Worm (Caenorhabditis elegans) whole organism, L2 larva: ENCODE data around the gene C03A7.13.

ENCODE experiments used
- C34F6.9 ChIP-seq: fragments of 150-350 bp; optimal IDR thresholded peaks from 2 replicates; lab custom pipeline; 2014; ENCODE audit warnings: missing biosample characterization, missing genetic modification characterization
- F13H6.1 ChIP-seq: sonication (generic microtip); optimal IDR thresholded peaks from 2 replicates; lab custom pipeline; 2016; ENCODE audit warnings: missing genetic modification characterization, missing compliant biosample characterization
- R02D3.7 ChIP-seq: fragments of 150-350 bp; optimal IDR thresholded peaks from 2 replicates; lab custom pipeline; 2014; ENCODE audit warnings: missing biosample characterization, missing genetic modification characterization
- Y55F3AM.14 ChIP-seq: fragments of 200-800 bp; sonication (Bioruptor generic); optimal IDR thresholded peaks from 2 replicates; lab custom pipeline; 2018; ENCODE audit warnings: mild to moderate bottlenecking, missing genetic modification characterization, missing compliant biosample characterization
- ZK546.5 ChIP-seq: sonication (generic microtip); optimal IDR thresholded peaks from 2 replicates; lab custom pipeline; 2017; ENCODE audit warnings: missing biosample characterization, missing genetic modification characterization
- aly-2 ChIP-seq: fragments of 150-350 bp; optimal IDR thresholded peaks from 2 replicates; lab custom pipeline; 2014; ENCODE audit warnings: missing biosample characterization, missing genetic modification characterization
- ceh-16 ChIP-seq: fragments of 150-350 bp; optimal IDR thresholded peaks from 2 replicates; lab custom pipeline; 2014; ENCODE audit warnings: missing biosample characterization, missing genetic modification characterization
- crh-2 ChIP-seq: sonication (generic microtip); optimal IDR thresholded peaks from 2 replicates; lab custom pipeline; 2017; ENCODE audit warnings: missing biosample characterization, missing genetic modification characterization
- dmd-4 ChIP-seq: sonication (generic microtip); optimal IDR thresholded peaks from 2 replicates; lab custom pipeline; 2017; ENCODE audit warnings: missing biosample characterization, missing genetic modification characterization
- egl-27 ChIP-seq: sonication (generic microtip); optimal IDR thresholded peaks from 3 replicates; lab custom pipeline; 2017; ENCODE audit warnings: missing biosample characterization, missing genetic modification reagents, missing genetic modification characterization
- elt-1 ChIP-seq: fragments of 150-350 bp; optimal IDR thresholded peaks from 2 replicates; lab custom pipeline; 2014; ENCODE audit warnings: missing biosample characterization, missing genetic modification characterization
- elt-3 ChIP-seq: sonication (generic microtip); optimal IDR thresholded peaks from 2 replicates; lab custom pipeline; 2017; ENCODE audit warnings: missing biosample characterization, missing genetic modification characterization
- fos-1 ChIP-seq: fragments of 150-350 bp; optimal IDR thresholded peaks from 2 replicates; lab custom pipeline; 2014; ENCODE audit warnings: missing biosample characterization, missing genetic modification characterization
- lin-11 ChIP-seq: fragments of 150-350 bp; sonication (generic microtip); optimal IDR thresholded peaks from 2 replicates; lab custom pipeline; 2014; ENCODE audit warnings: missing biosample characterization, missing genetic modification characterization, inconsistent platforms, mixed read lengths
- lin-13 ChIP-seq: fragments of 150-350 bp; optimal IDR thresholded peaks from 2 replicates; lab custom pipeline; 2014; ENCODE audit warnings: missing biosample characterization, missing genetic modification reagents, missing genetic modification characterization
- lsy-2 ChIP-seq, 2 experiments: fragments of 150-350 bp in 1 of 2; sonication (generic microtip) in 1 of 2; optimal IDR thresholded peaks; 2 replicates each; lab custom pipeline; 2014 to 2017; ENCODE audit warnings: missing biosample characterization in 2 of 2, missing genetic modification characterization in 2 of 2
- mab-5 ChIP-seq: fragments of 150-350 bp; optimal IDR thresholded peaks from 2 replicates; lab custom pipeline; 2014; ENCODE audit warnings: missing biosample characterization, missing genetic modification characterization
- nhr-11 ChIP-seq: fragments of 150-350 bp; optimal IDR thresholded peaks from 2 replicates; lab custom pipeline; 2014; ENCODE audit warnings: missing biosample characterization, missing genetic modification characterization
- nhr-12 ChIP-seq: fragments of 150-350 bp; optimal IDR thresholded peaks from 2 replicates; lab custom pipeline; 2014; ENCODE audit warnings: missing biosample characterization, missing genetic modification characterization
- nhr-129 ChIP-seq: fragments of 150-350 bp; optimal IDR thresholded peaks from 2 replicates; lab custom pipeline; 2014; ENCODE audit warnings: missing biosample characterization, missing genetic modification characterization
- nhr-23 ChIP-seq: fragments of 150-350 bp; optimal IDR thresholded peaks from 2 replicates; lab custom pipeline; 2014; ENCODE audit warnings: missing biosample characterization, missing genetic modification reagents, missing genetic modification characterization
- nhr-237 ChIP-seq: fragments of 150-350 bp; optimal IDR thresholded peaks from 2 replicates; lab custom pipeline; 2014; ENCODE audit warnings: missing biosample characterization, missing genetic modification characterization
- nhr-25 ChIP-seq: fragments of 150-350 bp; sonication (generic microtip); optimal IDR thresholded peaks from 3 replicates; lab custom pipeline; 2014; ENCODE audit warnings: missing biosample characterization, missing genetic modification characterization
- nhr-6 ChIP-seq: fragments of 150-350 bp; optimal IDR thresholded peaks from 2 replicates; lab custom pipeline; 2014; ENCODE audit warnings: missing biosample characterization, missing genetic modification characterization
- peb-1 ChIP-seq: fragments of 150-350 bp; optimal IDR thresholded peaks from 2 replicates; lab custom pipeline; 2014; ENCODE audit warnings: missing biosample characterization, missing genetic modification characterization
- sem-4 ChIP-seq: fragments of 150-350 bp; optimal IDR thresholded peaks from 2 replicates; lab custom pipeline; 2014; ENCODE audit warnings: missing biosample characterization, missing genetic modification reagents, missing genetic modification characterization
- skn-1 ChIP-seq: sonication (generic microtip); optimal IDR thresholded peaks from 2 replicates; lab custom pipeline; 2017; ENCODE audit warnings: missing biosample characterization, missing genetic modification characterization
- sma-3 ChIP-seq: sonication (generic microtip); optimal IDR thresholded peaks from 2 replicates; lab custom pipeline; 2016; ENCODE audit warnings: missing genetic modification reagents, missing genetic modification characterization, missing compliant biosample characterization
- snpc-4 ChIP-seq: fragments of 150-350 bp; optimal IDR thresholded peaks from 2 replicates; lab custom pipeline; 2014; ENCODE audit warnings: missing biosample characterization, missing genetic modification characterization
- unc-55 ChIP-seq: fragments of 150-350 bp; sonication (generic microtip); optimal IDR thresholded peaks from 3 replicates; lab custom pipeline; 2014; ENCODE audit warnings: missing biosample characterization, missing genetic modification reagents, missing genetic modification characterization
- unc-62 ChIP-seq: fragments of 150-350 bp; optimal IDR thresholded peaks from 2 replicates; lab custom pipeline; 2014; ENCODE audit warnings: missing biosample characterization, missing genetic modification reagents, missing genetic modification characterization
- zag-1 ChIP-seq: fragments of 150-350 bp; optimal IDR thresholded peaks from 2 replicates; lab custom pipeline; 2014; ENCODE audit warnings: missing biosample characterization, missing genetic modification characterization
- ztf-1 ChIP-seq: fragments of 200-800 bp; sonication (Bioruptor generic); conservative IDR thresholded peaks from 2 replicates; pipeline ENCODE4 v1.3.6; 2022; ENCODE audit warnings: missing genetic modification characterization, missing compliant biosample characterization
- ztf-11 ChIP-seq: sonication (generic microtip); optimal IDR thresholded peaks from 2 replicates; lab custom pipeline; 2017; ENCODE audit warnings: missing biosample characterization, missing genetic modification characterization
- ztf-4 ChIP-seq: fragments of 150-350 bp; optimal IDR thresholded peaks from 2 replicates; lab custom pipeline; 2014; ENCODE audit warnings: missing biosample characterization, missing genetic modification characterization

C03A7.13 gene

ce11 chrV:5161792-5162191 is 30.6 kb downstream of the C03A7.13 start, which contains the start of gene abu-6:
abu-6 (minus strand) TSS chrV:5161892.
- TF ChIP-seq snpc-4 (tag; lab: Kevin White, UChicago) (no peak), skn-1 (tag; lab: Kevin White, UChicago) (no peak), mab-5 (tag; lab: Kevin White, UChicago) (no peak), zag-1 (tag; lab: Kevin White, UChicago) (no peak), unc-55 (GFP tag; lab: Kevin White, UChicago) (no peak), ZK546.5 (tag; lab: Kevin White, UChicago) (no peak), lin-13 (GFP tag; lab: Kevin White, UChicago) (no peak), sma-3 (GFP tag; lab: Kevin White, UChicago) (no peak), lsy-2 (tag; optimal IDR thresholded peaks at IDR 0.05; lab: Kevin White, UChicago) (no peak), nhr-25 (tag; lab: Kevin White, UChicago) (no peak), aly-2 (no peak), nhr-11 (tag; lab: Kevin White, UChicago) (no peak), ztf-1 (GFP tag; lab: Robert Waterston, UW) (no peak), egl-27 (tag; lab: Kevin White, UChicago) (no peak), nhr-6 (tag; lab: Kevin White, UChicago) (no peak), peb-1 (no peak)

- TF ChIP-seq ztf-4 (tag; lab: Kevin White, UChicago): no peak
- TF ChIP-seq F13H6.1 (tag; lab: Kevin White, UChicago): no peak
- TF ChIP-seq ZK546.5 (tag; lab: Kevin White, UChicago): no peak
- no peak for TF ChIP-seq nhr-6 (tag; lab: Kevin White, UChicago)
Measured at ce11 chrV:5158302-5158701, 34.0 kb downstream of the C03A7.13 start, which contains the start of gene abu-15. abu-15 (plus strand) TSS chrV:5158602.

DNA sequence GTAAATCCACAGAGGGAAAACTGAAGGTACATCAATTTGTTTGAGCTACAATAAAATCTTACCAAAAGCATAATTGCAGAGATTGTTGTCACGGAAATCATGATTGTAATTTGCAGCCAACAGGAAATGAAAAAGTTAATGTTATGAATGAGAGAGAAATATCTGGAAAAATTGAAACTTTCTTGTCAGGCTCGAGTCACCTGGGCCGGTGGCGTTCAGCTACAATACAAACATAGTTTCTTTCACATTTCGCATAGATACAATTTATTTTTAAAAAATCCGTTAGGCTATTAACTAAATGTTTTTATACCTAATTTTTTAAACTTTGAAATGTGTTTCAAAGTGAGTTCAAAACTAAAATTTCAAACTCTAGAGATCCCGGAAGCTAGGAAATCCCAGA is 34.7 kb downstream of the C03A7.13 start, which contains the start of gene srx-39:
TSS of gene srx-39 (minus strand) at position 101 of the 400 bp plus-strand sequence.
- no peak for TF ChIP-seq Y55F3AM.14 (GFP tag; lab: Kevin White, UChicago)
- TF ChIP-seq snpc-4 (tag; lab: Kevin White, UChicago): no peak
- no peak for TF ChIP-seq ZK546.5 (tag; lab: Kevin White, UChicago)
- TF ChIP-seq sem-4 (tag; lab: Kevin White, UChicago): no peak
- no peak for TF ChIP-seq fos-1 (tag; lab: Kevin White, UChicago)
- TF ChIP-seq ceh-16: no peak
- TF ChIP-seq F13H6.1 (tag; lab: Kevin White, UChicago): no peak
- TF ChIP-seq nhr-12 (tag; lab: Kevin White, UChicago): no peak
- no peak for TF ChIP-seq unc-55 (GFP tag; lab: Kevin White, UChicago)
- no peak for TF ChIP-seq dmd-4 (tag; lab: Kevin White, UChicago)
- no peak for TF ChIP-seq sma-3 (GFP tag; lab: Kevin White, UChicago)
- TF ChIP-seq crh-2 (tag; lab: Kevin White, UChicago): no peak
- TF ChIP-seq C34F6.9 (tag; lab: Kevin White, UChicago): no peak
- no peak for TF ChIP-seq elt-3 (tag; lab: Kevin White, UChicago)

ce11 chrV:5155516-5155915 is 36.8 kb downstream of the C03A7.13 start, which contains the start of gene srx-38:
srx-38 (minus strand) TSS chrV:5155616.
- no peak for TF ChIP-seq skn-1 (tag; lab: Kevin White, UChicago)
- no peak for TF ChIP-seq elt-3 (tag; lab: Kevin White, UChicago)
- no peak for TF ChIP-seq unc-62 (GFP tag; lab: Kevin White, UChicago)
- TF ChIP-seq R02D3.7 (tag; lab: Kevin White, UChicago): no peak
- no peak for TF ChIP-seq nhr-237

- TF ChIP-seq peb-1 (no peak), nhr-23 (no peak), elt-1 (no peak), lin-11 (tag; lab: Kevin White, UChicago) (no peak), ztf-11 (tag; lab: Kevin White, UChicago) (no peak), nhr-129 (tag; lab: Kevin White, UChicago) (no peak), F13H6.1 (tag; lab: Kevin White, UChicago) (no peak)
Measured at ce11 chrV:5150880-5151279, 41.5 kb downstream of the C03A7.13 start, which contains the start of gene srh-130. srh-130 (plus strand) TSS chrV:5151180.
